Worm (Caenorhabditis elegans): ENCODE data around the gene Y46G5A.18.

ce11 chrII:12806602-12807182 lies 1.6 kb upstream of the Y46G5A.18 start, which contains the start of gene spds-1:
- no peak for TF ChIP-seq unc-62 (GFP tag; optimal IDR thresholded peaks at IDR 0.05)
- TF ChIP-seq nhr-237 (tag; optimal IDR thresholded peaks at IDR 0.05): no peak
- TF ChIP-seq alr-1 (tag; optimal IDR thresholded peaks at IDR 0.05): no peak

Measured in whole organism, L2 larva.